Fruit fly (Drosophila melanogaster): ENCODE measurements around the gene CG13950.

Gene CG13950

DNA sequence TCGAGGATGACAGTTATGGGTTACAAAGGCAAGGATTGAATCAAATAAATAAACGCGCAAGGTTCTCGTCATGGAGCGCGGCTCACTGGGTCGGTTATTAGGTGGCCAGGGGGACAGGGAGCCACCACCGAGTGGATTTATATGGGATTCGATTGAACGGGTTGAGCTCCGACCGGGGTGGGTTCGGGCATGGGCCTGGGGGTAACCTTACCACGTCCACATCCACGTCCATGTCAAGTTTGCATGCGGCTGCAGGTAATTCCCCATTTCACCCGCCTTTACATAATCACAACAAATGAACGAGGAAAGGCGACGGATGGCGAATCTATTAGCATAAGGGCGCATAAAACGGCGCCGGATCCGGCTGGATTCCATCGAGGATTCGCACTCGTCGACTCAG is at the start of gene CG13950:
Gene CG13950, plus strand, starts transcription at position 301 of the 400 bp plus-strand sequence.
- TF ChIP-seq CG17801 (GFP tag; optimal IDR thresholded peaks at IDR 0.05; ENCODE audit: partially characterized antibody) = no peak

DNA sequence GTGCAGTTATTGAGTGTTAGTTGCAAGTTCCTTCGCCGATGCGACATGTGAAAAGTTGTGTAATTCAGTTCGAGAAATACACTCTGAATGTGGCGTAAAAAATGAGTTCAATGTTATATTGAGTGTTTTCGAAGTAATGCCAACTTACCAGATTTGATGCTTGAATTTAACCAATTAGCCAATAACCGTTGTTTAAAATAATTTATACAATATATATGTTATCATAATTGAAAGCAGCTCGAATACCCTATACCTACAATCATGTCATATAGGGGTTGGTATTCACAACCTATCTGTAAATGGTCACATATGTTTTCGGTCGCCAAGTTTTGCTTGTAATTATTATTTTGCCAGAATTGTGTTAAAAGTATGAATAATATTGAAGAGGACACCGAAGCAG is 49.7 kb upstream of the CG13950 start, which contains the start of gene Nnf1b:
Gene Nnf1b, plus strand, starts transcription at position 301 of the 400 bp plus-strand sequence.
- no peak for TF ChIP-seq CG17801 (GFP tag; optimal IDR thresholded peaks at IDR 0.05; ENCODE audit: partially characterized antibody)

DNA sequence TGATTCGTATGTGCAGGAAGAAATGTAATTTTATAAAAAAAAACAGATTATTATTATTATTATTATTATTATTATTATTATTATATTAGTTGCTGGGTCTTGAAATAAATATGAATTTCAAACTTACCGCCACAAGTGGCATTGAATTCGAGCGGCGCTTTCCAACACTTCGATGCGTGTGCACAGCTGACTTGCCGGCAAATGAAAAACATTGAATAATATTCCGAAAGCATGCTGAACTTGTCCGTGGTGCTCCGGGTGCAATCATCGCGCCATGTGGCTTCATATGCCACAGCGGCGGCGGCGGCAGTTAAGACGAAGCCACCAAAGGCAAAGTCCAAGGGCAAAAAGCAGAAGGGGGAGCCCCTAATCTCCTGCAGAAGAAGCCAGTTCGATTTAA is 48.6 kb upstream of the CG13950 start, which contains the start of gene Dbp21E2:
Gene Dbp21E2, plus strand, starts transcription at position 180 of the 400 bp plus-strand sequence.
- TF ChIP-seq CG17801 (GFP tag; optimal IDR thresholded peaks at IDR 0.05; ENCODE audit: partially characterized antibody) = no peak

DNA sequence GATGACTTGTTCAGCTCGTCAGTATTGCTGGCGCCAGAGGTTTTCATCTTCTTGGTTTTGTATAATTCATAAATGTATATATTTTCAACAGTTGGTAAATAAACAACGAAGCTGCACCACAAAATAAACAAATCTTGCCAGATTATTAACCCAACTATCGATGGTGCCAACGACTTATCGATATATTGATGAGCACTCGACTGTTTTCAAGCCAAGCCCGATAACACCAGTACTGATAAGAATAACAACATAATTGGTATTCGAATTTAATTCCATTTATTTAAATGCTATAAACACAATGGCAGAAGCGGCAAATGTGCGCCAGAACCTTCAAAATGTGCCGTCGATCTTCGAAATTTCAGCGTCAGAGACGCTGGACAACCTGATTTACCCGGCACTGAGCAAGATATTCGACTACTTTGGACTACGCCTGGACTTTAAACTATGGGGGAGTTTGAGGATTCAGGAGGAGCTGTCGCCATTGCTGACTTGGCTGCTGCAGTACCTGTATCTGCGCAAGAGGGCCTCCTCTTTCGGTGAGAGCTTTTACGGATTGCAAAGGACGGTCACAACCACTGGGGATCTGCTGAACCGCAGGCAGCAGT is 44.1 kb upstream of the CG13950 start, which contains the start of the genes Saf6 and Pex12:
Gene Saf6, minus strand, starts transcription at position 166 of the 605 bp plus-strand sequence.
Gene Pex12, plus strand, starts transcription at position 209 of the 605 bp plus-strand sequence.
- no peak for TF ChIP-seq CG17801 (GFP tag; optimal IDR thresholded peaks at IDR 0.05; ENCODE audit: partially characterized antibody)

DNA sequence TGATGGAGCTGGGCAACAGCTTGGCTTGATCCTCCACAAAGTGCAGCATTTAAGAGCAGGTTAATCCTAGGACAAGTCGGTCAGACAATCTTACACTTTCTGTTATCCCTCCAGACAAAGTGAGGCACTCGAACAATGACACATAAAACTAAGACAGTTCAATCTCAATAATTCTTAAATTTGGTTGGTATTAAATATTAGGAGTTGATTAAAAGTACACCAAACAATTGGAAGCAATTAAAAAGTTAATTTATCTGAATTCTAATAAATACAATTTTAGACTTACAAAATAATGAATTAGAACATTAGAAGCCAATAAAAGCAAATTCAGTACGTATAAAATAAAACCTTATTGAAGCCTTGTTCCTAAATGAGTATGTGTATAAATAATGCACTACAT is 42.1 kb upstream of the CG13950 start, which contains the start of gene CG15880:
Gene CG15880, minus strand, starts transcription at position 101 of the 400 bp plus-strand sequence.
- TF ChIP-seq CG17801 (GFP tag; optimal IDR thresholded peaks at IDR 0.05; ENCODE audit: partially characterized antibody) = no peak

DNA sequence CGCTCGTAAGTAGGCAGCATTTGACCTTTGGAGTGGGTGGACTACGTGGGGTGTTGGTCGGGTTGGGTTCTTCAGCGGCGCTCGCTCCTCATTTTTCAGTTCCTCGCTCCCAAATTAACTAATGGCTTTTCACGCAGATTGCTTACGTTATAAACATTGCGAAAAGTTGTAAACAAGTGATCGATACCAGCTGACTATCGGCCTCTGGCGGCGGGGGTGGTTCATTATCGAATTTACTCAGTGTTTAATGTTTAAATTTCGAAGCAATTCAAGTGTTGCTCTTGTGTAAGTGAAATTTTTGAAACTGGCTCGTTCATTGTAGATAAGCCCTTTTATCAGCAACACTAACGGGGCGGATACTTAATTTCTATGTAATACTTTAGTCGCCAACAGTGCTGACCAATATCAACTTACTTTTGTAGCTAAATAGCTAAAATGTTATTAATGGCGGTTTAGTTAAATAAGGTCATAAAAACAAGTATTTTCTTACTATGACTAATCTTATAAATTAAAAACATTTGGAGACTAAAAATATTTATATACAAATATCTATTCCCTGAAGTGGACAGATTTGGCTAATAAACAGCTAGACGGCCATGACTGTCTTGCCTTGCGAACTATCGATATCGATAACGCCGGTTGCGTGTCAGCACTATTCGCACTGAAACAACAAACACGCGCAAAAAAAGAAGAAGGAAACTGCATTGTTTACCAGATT is 40.5 kb upstream of the CG13950 start, which contains the start of the genes PGAP2 and Clp:
Gene PGAP2, minus strand, starts transcription at position 194 of the 718 bp plus-strand sequence.
Gene Clp, plus strand, starts transcription at position 650 of the 718 bp plus-strand sequence.
- peak; percentile 57 for TF ChIP-seq CG17801 (GFP tag; optimal IDR thresholded peaks at IDR 0.05; ENCODE audit: partially characterized antibody)

DNA sequence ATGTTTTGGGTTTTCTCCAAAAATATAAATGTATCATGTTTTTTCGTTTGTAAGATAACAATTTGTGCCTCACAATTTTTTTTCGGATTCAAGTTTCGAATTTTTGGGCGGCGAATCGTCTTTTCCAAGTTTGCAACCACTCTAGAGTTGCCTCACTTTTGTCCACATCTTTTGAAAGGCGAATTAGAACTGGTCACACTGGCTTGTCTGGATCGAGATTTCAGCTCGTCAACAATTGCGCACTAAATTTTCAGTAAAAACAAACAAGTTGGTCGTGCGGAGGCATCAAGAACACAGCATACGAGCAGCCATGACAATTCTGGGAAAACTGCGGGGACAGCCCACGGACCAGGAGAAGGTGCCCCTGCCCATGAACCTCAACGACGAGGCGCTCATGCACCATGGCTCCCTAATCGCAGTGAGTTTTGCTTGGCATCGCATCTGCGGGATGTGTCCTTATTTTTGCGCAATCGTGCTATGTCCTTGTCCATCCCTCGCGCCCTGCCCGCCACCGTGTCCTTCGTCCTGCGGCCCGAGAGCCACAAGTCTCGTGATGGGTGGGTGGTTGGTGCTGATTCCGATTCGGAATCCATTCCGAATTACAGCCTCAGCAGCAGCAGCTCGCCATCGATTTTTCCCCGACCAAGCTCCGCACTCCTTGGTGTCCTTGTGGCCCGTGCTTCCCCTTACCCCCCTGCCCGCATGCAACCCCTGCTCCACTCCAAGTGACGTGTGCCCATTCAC is 38.6 kb upstream of the CG13950 start, which contains the start of gene CG3662:
Gene CG3662, plus strand, starts transcription at position 48 of the 744 bp plus-strand sequence.
- TF ChIP-seq CG17801 (GFP tag; optimal IDR thresholded peaks at IDR 0.05; ENCODE audit: partially characterized antibody) = peak; percentile 57

DNA sequence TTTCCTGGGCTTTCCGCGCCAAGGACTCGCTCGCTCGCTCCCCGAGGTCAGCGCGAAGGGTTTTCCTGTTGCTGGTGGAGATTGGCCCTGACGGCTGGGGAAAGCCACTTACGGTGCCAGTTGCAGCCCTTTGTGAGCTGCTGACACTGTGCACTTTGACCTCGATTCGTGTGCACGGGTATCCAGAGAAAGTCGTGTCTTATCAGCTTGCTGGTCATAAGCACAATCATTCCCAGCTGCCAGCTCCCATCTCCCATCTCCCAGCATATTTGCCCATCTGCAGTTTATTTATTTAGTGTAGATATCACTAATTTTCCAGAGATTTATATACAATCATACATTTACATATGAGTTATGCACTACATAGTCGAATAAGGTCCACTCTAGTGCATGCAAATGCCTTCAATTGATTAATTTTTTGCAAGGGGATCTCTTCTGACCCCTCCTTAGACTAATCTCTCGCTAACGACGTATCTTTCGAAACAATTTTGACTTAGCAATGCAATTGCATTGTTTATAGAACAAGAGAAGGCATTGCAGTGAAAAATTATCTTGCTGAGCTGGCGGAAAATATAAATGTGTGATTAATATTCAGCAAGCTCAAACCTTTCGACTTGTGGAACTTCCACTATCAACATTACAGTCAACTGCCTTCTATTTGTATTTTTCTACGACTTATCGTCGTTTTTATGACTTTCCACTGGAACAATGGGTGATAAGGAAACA is 37.8 kb upstream of the CG13950 start:
- peak; percentile 12 for TF ChIP-seq CG17801 (GFP tag; optimal IDR thresholded peaks at IDR 0.05; ENCODE audit: partially characterized antibody)

DNA sequence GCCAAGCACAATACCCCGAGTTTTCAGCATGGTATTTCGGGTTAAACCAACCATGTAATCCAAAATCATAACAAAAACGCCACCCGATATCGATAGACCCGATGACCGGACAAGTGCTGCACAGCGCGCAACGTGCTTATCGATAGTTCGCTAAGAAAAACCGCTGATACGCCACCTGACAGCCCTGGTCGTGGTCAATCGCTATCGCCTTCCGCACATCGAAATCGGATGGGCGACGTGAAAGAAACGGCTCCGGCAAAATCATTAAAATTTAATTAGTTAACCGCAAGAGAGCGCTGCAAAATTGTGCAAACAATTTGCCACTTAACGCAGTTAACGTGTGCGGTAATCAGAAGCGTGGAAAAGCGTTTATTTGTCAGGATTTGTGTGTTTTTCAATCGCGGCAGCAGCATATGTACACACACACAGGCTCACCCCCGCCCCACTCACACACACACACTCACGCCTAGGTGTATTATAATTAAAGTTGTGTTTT is 34.2 kb upstream of the CG13950 start, which contains the start of the genes CG3862 and dock:
Gene CG3862, minus strand, starts transcription at position 94 of the 496 bp plus-strand sequence.
Gene dock, plus strand, starts transcription at position 202 of the 496 bp plus-strand sequence.
- TF ChIP-seq CG17801 (GFP tag; optimal IDR thresholded peaks at IDR 0.05; ENCODE audit: partially characterized antibody) = peak; percentile 60

DNA sequence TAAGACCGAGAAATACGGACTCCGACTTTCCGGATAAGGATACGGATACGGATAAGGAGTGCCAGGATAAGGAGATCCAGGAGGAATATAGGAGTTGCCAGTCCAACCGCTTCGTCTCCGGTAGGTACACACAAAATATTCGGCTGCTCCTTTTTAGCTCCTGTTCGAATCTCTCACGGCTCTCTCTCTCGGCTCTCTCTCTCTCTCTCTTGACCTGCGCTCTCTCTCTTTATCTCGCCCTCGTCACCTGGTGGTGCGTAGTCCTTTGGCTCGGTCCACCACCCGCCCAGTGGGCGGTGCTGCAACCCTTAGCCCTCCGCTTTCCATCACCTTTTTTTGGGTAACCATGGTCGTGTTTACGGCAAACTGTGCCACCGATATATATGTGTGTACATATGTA is 33.6 kb upstream of the CG13950 start:
- TF ChIP-seq CG17801 (GFP tag; optimal IDR thresholded peaks at IDR 0.05; ENCODE audit: partially characterized antibody) = no peak

DNA sequence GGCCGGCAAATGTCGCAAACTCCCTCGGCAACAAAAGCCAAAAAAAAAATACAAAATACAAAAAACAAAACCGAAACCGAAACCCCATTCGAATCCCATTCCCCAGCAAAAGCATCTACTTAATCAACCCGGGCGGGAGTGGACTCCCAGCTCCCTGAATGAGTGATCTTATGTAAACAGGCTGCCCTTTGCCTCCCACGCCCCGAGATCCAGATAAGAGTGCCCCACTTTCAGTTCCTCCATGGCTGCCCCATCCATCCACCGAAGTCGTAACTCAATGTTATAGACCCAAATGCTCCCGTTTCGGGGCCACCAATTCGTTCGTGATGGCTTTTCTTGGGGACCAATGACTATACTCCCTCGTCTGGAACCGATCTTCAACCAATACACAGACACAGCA is 32.9 kb upstream of the CG13950 start:
- no peak for TF ChIP-seq CG17801 (GFP tag; optimal IDR thresholded peaks at IDR 0.05; ENCODE audit: partially characterized antibody)

DNA sequence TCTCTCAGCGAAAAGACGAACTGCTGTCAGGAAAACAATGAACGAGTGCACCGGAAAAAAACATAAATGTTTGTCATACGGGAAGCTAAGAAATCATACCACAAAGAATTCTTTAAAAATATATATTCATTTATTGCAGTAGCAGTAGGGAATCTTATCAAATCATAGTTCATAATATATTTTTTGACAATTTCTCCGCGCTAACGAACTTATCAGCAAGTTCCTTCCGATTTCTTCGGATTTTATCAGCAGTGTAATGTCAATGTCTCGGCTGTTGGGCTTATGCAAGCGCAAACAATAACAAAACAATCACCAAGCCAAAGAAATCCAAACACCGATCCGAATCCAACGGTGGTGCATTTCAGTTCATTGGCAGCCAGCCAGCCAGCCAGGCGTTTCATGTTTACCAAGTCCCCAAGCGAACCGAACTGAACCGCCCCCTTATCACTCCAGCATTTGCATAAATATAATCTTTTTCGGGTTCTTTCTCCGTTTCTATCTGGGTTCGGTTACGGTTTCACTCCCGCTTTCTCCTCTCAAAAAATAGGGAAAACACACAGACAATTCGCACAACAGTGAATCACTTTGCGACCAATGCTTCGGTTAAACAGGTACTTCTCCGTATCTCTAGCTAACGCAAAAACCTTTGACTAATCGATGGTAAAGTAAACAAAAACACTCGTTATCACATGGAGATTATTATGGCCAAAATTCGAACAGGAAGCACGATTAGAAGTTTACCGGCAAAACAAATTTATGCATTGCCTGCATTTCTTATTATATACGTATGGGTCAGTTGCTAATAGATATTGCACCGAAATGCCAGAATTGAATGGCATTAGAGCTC is 32.3 kb upstream of the CG13950 start:
- no peak for TF ChIP-seq CG17801 (GFP tag; optimal IDR thresholded peaks at IDR 0.05; ENCODE audit: partially characterized antibody)

DNA sequence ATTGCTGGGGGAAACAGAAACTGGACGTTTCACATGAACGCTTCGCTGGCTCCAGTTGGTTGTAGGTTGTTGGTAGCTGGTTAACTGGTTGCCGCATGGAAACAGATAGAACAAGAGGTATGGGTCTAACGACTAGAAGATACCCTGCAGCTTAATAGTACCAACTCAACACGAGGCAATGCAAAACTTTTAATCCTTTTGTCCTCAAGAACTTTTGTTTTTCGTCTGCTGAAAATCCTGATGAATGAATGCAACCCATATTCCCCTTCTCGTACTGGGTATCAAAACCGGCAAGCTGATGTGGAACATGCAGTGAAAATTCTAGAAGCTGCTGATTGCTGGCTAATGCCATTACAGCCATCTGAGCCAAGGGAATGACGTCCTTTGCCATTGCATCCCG is 22.0 kb upstream of the CG13950 start:
- no peak for TF ChIP-seq CG17801 (GFP tag; optimal IDR thresholded peaks at IDR 0.05; ENCODE audit: partially characterized antibody)

All from ovary, adult (tissue).